Fruit fly (Drosophila melanogaster) whole organism, pupa: ENCODE measurements around the gene CG6006.

ENCODE experiments used
- CG10348 ChIP-seq: fragments of 200-800 bp; sonication (Bioruptor generic); IDR thresholded peaks from 2 replicates; pipeline ENCODE4 v1.3.6; 2022; ENCODE audit warnings: missing biosample characterization, missing genetic modification characterization
- CG12605 ChIP-seq: fragments of 200-800 bp; sonication (Bioruptor generic); IDR thresholded peaks from 2 replicates; pipeline ENCODE4 v1.3.6; 2022; ENCODE audit warnings: missing biosample characterization, missing genetic modification characterization
- CG13204 ChIP-seq: fragments of 200-800 bp; sonication (Bioruptor generic); optimal IDR thresholded peaks from 2 replicates; lab custom pipeline; 2018; ENCODE audit warnings: missing biosample characterization, mild to moderate bottlenecking, missing genetic modification characterization, moderate library complexity
- CG14655 ChIP-seq: fragments of 200-800 bp; sonication (Bioruptor generic); optimal IDR thresholded peaks from 3 replicates; lab custom pipeline; 2017; ENCODE audit warnings: mild to moderate bottlenecking, missing biosample characterization, missing genetic modification reagents, missing genetic modification characterization
- CG15710 ChIP-seq: fragments of 200-800 bp; sonication (Bioruptor generic); optimal IDR thresholded peaks from 2 replicates; lab custom pipeline; 2018; ENCODE audit warnings: missing biosample characterization, mild to moderate bottlenecking, missing genetic modification characterization, moderate library complexity
- CG17806 ChIP-seq: fragments of 200-800 bp; sonication (Bioruptor generic); optimal IDR thresholded peaks from 2 replicates; lab custom pipeline; 2018; ENCODE audit warnings: missing biosample characterization, mild to moderate bottlenecking, missing genetic modification characterization, moderate library complexity
- CG32121 ChIP-seq: fragments of 200-800 bp; sonication (Bioruptor generic); IDR thresholded peaks from 2 replicates; pipeline ENCODE4 v1.3.6; 2022; ENCODE audit warnings: missing biosample characterization, missing genetic modification characterization
- CG34367 ChIP-seq: fragments of 200-800 bp; sonication (Bioruptor generic); optimal IDR thresholded peaks from 2 replicates; lab custom pipeline; 2018; ENCODE audit warnings: missing biosample characterization, mild to moderate bottlenecking, missing genetic modification characterization
- CG4496 ChIP-seq: fragments of 200-800 bp; sonication (Bioruptor generic); IDR thresholded peaks from 3 replicates; pipeline ENCODE4 v1.3.6; 2022; ENCODE audit warnings: missing biosample characterization, missing genetic modification characterization
- CG8159 ChIP-seq: fragments of 200-800 bp; sonication (Bioruptor generic); optimal IDR thresholded peaks from 3 replicates; lab custom pipeline; 2018; ENCODE audit warnings: missing biosample characterization, mild to moderate bottlenecking, missing genetic modification characterization, moderate library complexity
- CG8301 ChIP-seq: fragments of 200-800 bp; sonication (Bioruptor generic); optimal IDR thresholded peaks from 2 replicates; lab custom pipeline; 2018; ENCODE audit warnings: missing biosample characterization, mild to moderate bottlenecking, missing genetic modification characterization
- CG9948 ChIP-seq: fragments of 200-800 bp; sonication (Bioruptor generic); optimal IDR thresholded peaks from 2 replicates; lab custom pipeline; 2018; ENCODE audit warnings: missing biosample characterization, mild to moderate bottlenecking, missing genetic modification characterization, moderate library complexity
- D1 ChIP-seq: fragments of 200-800 bp; sonication (Bioruptor generic); optimal IDR thresholded peaks from 2 replicates; lab custom pipeline; 2018; ENCODE audit warnings: missing biosample characterization, mild to moderate bottlenecking, missing genetic modification characterization, moderate library complexity
- EcR ChIP-seq: fragments of 200-800 bp; sonication (Bioruptor generic); optimal IDR thresholded peaks from 3 replicates; lab custom pipeline; 2019; ENCODE audit warnings: missing biosample characterization, missing genetic modification characterization, mild to moderate bottlenecking, moderate library complexity, missing genetic modification reagents
- Ets98B ChIP-seq: fragments of 200-800 bp; sonication (Bioruptor generic); IDR thresholded peaks from 2 replicates; pipeline ENCODE4 v1.3.6; 2022; ENCODE audit warnings: missing biosample characterization, missing genetic modification characterization
- Pif1A ChIP-seq: fragments of 200-800 bp; sonication (Bioruptor generic); optimal IDR thresholded peaks from 3 replicates; lab custom pipeline; 2016; ENCODE audit warnings: missing biosample characterization, missing genetic modification characterization
- Pif1B ChIP-seq: fragments of 200-800 bp; sonication (Bioruptor generic); optimal IDR thresholded peaks from 3 replicates; lab custom pipeline; 2016; ENCODE audit warnings: missing biosample characterization, missing genetic modification characterization
- Snoo ChIP-seq: fragments of 200-800 bp; sonication (Bioruptor generic); optimal IDR thresholded peaks from 3 replicates; lab custom pipeline; 2017; ENCODE audit warnings: missing biosample characterization, mild to moderate bottlenecking, missing genetic modification characterization, inconsistent platforms
- fd96Ca ChIP-seq: fragments of 200-800 bp; sonication (Bioruptor generic); IDR thresholded peaks from 3 replicates; pipeline ENCODE4 v1.3.6; 2022; ENCODE audit warnings: missing biosample characterization, missing genetic modification characterization
- gl ChIP-seq: fragments of 200-800 bp; sonication (Bioruptor generic); optimal IDR thresholded peaks from 2 replicates; lab custom pipeline; 2018; ENCODE audit warnings: missing biosample characterization, mild to moderate bottlenecking, missing genetic modification characterization
- rn ChIP-seq: fragments of 200-800 bp; sonication (Bioruptor generic); IDR thresholded peaks from 2 replicates; pipeline ENCODE4 v1.3.6; 2022; ENCODE audit warnings: missing biosample characterization, missing genetic modification characterization

CG6006 gene

DNA sequence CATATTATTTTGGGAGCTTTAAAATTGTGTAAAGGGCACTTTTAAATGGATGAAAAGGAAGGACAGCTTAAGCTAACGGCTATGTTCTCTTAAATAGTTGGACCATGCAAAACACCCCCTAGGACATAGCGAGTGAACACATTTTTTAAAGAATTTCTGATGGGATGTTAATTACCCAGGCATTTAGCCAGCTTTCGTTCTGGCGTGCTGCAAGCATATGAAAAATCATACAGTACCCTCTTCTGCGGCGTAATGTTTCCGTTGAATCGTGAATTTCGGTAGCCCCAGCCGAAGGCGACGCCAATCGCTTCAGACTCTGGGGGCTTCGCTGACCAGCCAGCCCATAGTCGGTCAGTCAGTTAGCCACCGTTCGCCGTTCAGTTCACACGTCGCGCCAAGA lies at the start of gene CG6006:
Gene CG6006, plus strand, starts transcription at position 301 of the 400 bp plus-strand sequence.
- no peak for TF ChIP-seq Ets98B
- no peak for TF ChIP-seq Snoo (tag; lab: Kevin White, UChicago)
- TF ChIP-seq CG8301 (tag; lab: Kevin White, UChicago) = no peak
- no peak for TF ChIP-seq rn
- TF ChIP-seq CG14655 (GFP tag; lab: Kevin White, UChicago) = no peak
- TF ChIP-seq CG17806 (tag; lab: Kevin White, UChicago) = no peak
- no peak for TF ChIP-seq D1
- TF ChIP-seq CG12605 (GFP tag; lab: Robert Waterston, UW) = no peak
- no peak for TF ChIP-seq CG34367 (tag; lab: Kevin White, UChicago)
- no peak for TF ChIP-seq CG32121 (GFP tag; lab: Robert Waterston, UW)
- no peak for TF ChIP-seq CG4496
- no peak for TF ChIP-seq fd96Ca
- TF ChIP-seq Pif1B = no peak
- no peak for TF ChIP-seq CG13204 (GFP tag; lab: Kevin White, UChicago)
- no peak for TF ChIP-seq CG15710 (tag; lab: Kevin White, UChicago)
- no peak for TF ChIP-seq CG8159
- TF ChIP-seq CG10348 (GFP tag; lab: Robert Waterston, UW) = no peak
- TF ChIP-seq gl (tag; lab: Kevin White, UChicago) = no peak
- TF ChIP-seq, all 21 proteins: peak for 0

DNA sequence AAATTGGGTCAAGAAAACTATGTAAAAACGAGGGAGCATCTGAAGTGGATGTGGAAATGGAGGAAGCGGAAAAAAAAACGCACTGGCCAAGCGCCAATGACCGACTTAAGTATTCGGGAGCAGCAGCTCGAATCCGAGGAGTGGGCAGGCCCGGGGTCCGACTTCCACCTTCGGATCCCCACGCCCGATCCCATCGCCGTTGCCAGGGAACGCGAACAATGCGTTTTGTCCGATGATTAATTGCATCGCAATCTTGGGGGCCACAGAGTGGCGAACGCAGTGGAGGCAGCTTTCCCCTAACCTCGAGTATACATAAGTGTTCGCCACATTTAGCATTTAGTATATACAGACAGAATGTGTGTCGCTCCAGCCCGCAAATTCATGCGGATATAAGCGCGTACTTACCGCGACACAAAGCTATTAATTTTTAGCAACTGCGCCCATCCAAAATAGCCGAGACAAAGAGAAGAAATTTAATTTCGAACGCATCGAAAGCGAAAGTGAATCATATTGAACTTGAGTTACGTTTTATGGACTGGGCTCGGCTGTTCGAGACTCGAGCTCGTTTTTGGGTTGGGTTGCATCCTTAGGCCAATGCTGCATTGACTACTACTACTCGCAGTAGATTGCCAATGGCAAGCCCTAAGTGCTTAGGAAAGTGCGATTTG lies 48.8 kb upstream of the CG6006 start:
- no peak for TF ChIP-seq CG12605 (GFP tag; lab: Robert Waterston, UW)
- TF ChIP-seq EcR (GFP tag; lab: Kevin White, UChicago) = peak; percentile 67

dm6 chr3R:16113124-16113523 lies 41.7 kb upstream of the CG6006 start:
- TF ChIP-seq CG8159 (no peak), Ets98B (no peak), Snoo (tag; lab: Kevin White, UChicago) (no peak)

DNA sequence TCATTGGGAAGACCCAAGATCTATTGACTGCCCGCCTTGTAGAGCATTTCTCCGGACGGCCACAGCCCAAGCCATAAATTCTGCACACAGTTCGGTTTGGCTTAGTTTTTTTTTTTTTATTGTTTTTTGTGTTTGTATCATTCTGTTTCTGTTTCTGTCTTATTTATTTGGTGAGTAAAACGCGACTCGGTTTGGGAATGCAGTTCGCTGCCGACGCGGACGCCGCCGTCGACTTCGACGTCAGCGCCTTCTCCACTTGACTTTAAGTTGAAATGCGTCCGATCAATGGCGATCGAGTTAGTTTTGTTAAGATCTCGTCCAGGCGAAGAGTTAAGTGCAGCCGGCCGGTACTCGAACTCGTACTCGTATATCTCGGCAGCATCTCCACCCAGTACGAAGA lies 38.9 kb upstream of the CG6006 start, which contains the start of gene Sb:
Gene Sb, plus strand, starts transcription at position 301 of the 400 bp plus-strand sequence.
- TF ChIP-seq Pif1B (no peak), CG12605 (GFP tag; lab: Robert Waterston, UW) (no peak), CG13204 (GFP tag; lab: Kevin White, UChicago) (no peak), CG8301 (tag; lab: Kevin White, UChicago) (no peak), Snoo (tag; lab: Kevin White, UChicago) (no peak), Pif1A (no peak), EcR (GFP tag; lab: Kevin White, UChicago) (no peak), CG9948 (tag; lab: Kevin White, UChicago) (no peak), CG32121 (GFP tag; lab: Robert Waterston, UW) (no peak), CG15710 (tag; lab: Kevin White, UChicago) (no peak), CG17806 (tag; lab: Kevin White, UChicago) (no peak), CG4496 (no peak), fd96Ca (no peak), CG8159 (no peak), rn (no peak), CG10348 (GFP tag; lab: Robert Waterston, UW) (no peak), CG14655 (GFP tag; lab: Kevin White, UChicago) (no peak), D1 (no peak)
- TF ChIP-seq, all 21 proteins: peak for 0

DNA sequence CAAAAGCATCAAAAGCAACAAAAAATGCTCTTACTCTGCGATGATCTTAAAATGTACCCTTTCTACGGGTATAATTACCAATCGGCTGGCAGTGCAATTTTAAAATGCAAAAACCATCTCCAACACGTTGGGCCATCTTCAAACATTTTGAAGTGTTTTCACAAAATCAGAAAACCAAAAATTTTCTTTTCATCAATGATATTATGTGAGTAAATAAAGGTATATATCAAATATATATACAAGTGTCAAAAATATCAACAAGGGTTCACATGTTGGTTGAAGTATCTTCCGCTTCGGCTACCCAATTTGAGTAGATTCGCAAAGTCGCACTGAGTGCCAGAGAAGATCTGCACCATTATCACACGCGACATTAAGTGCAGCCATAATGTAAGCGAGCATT lies 37.4 kb upstream of the CG6006 start:
- TF ChIP-seq CG9948 (tag; lab: Kevin White, UChicago) (peak; percentile 30), EcR (GFP tag; lab: Kevin White, UChicago) (no peak), rn (no peak), CG13204 (GFP tag; lab: Kevin White, UChicago) (no peak), CG15710 (tag; lab: Kevin White, UChicago) (no peak), CG4496 (no peak), CG8301 (tag; lab: Kevin White, UChicago) (peak; percentile 17), CG17806 (tag; lab: Kevin White, UChicago) (peak; percentile 15), D1 (no peak), Pif1B (peak; percentile 63), CG34367 (tag; lab: Kevin White, UChicago) (no peak), CG8159 (peak; percentile 47), CG10348 (GFP tag; lab: Robert Waterston, UW) (no peak), fd96Ca (no peak), gl (tag; lab: Kevin White, UChicago) (no peak), CG14655 (GFP tag; lab: Kevin White, UChicago) (peak; percentile 42), Snoo (tag; lab: Kevin White, UChicago) (no peak), CG12605 (GFP tag; lab: Robert Waterston, UW) (no peak), Pif1A (peak; percentile 23)

DNA sequence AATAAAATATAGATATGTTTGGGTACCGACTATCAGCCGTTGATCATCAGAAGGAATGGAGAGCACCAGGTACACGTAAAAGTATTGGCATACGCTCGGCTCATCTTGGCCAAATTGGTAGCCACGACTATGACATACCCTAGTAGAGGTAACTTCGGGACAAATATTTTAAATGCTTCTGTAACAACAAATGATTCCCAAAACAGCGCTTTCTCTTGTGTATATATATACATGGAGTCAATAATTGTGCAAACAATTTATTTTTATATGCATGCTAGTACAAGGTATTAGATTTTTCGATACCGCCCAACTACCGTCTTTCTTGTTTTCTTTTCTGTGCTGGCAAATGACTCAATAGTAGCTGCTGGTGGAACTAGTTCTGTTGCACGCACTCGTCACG lies 35.3 kb upstream of the CG6006 start:
- TF ChIP-seq CG13204 (GFP tag; lab: Kevin White, UChicago) (no peak), CG17806 (tag; lab: Kevin White, UChicago) (peak; percentile 45), CG8301 (tag; lab: Kevin White, UChicago) (peak; percentile 93), CG34367 (tag; lab: Kevin White, UChicago) (peak; percentile 30), EcR (GFP tag; lab: Kevin White, UChicago) (no peak), D1 (no peak), CG4496 (peak; percentile 92), CG12605 (GFP tag; lab: Robert Waterston, UW) (peak; percentile 73), CG8159 (peak; percentile 36), rn (peak; percentile 59; the same call in 1 of the 2 replicates), fd96Ca (peak; percentile 88), CG15710 (tag; lab: Kevin White, UChicago) (peak; percentile 22), Snoo (tag; lab: Kevin White, UChicago) (no peak), CG14655 (GFP tag; lab: Kevin White, UChicago) (peak; percentile 93), gl (tag; lab: Kevin White, UChicago) (no peak), CG32121 (GFP tag; lab: Robert Waterston, UW) (peak; percentile 78), Ets98B (peak; percentile 87), Pif1B (peak; percentile 77), CG10348 (GFP tag; lab: Robert Waterston, UW) (peak; percentile 30; the same call in 1 of the 2 replicates), CG9948 (tag; lab: Kevin White, UChicago) (peak; percentile 62), Pif1A (peak; percentile 82)
